Worm (Caenorhabditis elegans) whole organism, L4 larva: ENCODE measurements around the gene M02E1.1.

Source experiments
- F10B5.3 ChIP-seq: sonication (generic microtip); optimal IDR thresholded peaks from 2 replicates; lab custom pipeline; 2016; ENCODE audit warnings: mild to moderate bottlenecking, missing genetic modification characterization, missing compliant biosample characterization
- F37D6.2 ChIP-seq: sonication (generic microtip); optimal IDR thresholded peaks from 2 replicates; lab custom pipeline; 2016; ENCODE audit warnings: mild to moderate bottlenecking, missing genetic modification characterization, missing compliant biosample characterization
- Y5F2A.4 ChIP-seq: fragments of 200-800 bp; sonication (Bioruptor generic); optimal IDR thresholded peaks from 2 replicates; lab custom pipeline; 2018; ENCODE audit warnings: mild to moderate bottlenecking, missing genetic modification characterization, missing compliant biosample characterization
- Y75B8A.6 ChIP-seq: fragments of 200-800 bp; sonication (Bioruptor generic); IDR thresholded peaks from 2 replicates; pipeline ENCODE4 v1.3.6; 2022; ENCODE audit warnings: missing genetic modification reagents, missing genetic modification characterization, missing compliant biosample characterization
- ZK337.2 ChIP-seq: fragments of 200-800 bp; sonication (Bioruptor generic); IDR thresholded peaks from 2 replicates; pipeline ENCODE4 v1.3.6; 2022; ENCODE audit warnings: missing genetic modification reagents, missing genetic modification characterization, missing compliant biosample characterization
- aly-2 ChIP-seq: sonication (generic microtip); optimal IDR thresholded peaks from 2 replicates; lab custom pipeline; 2018; ENCODE audit warnings: missing biosample characterization, missing genetic modification characterization
- arid-1 ChIP-seq: fragments of 200-800 bp; sonication (Bioruptor generic); conservative IDR thresholded peaks from 2 replicates; pipeline ENCODE4 v1.3.6; 2022; ENCODE audit warnings: missing genetic modification reagents, missing genetic modification characterization, missing compliant biosample characterization
- ceh-20 ChIP-seq: fragments of 200-800 bp; sonication (Bioruptor generic); IDR thresholded peaks from 2 replicates; pipeline ENCODE4 v1.3.6; 2022; ENCODE audit warnings: missing genetic modification reagents, missing genetic modification characterization, missing compliant biosample characterization
- ceh-44 ChIP-seq: fragments of 200-800 bp; sonication (Bioruptor generic); IDR thresholded peaks from 2 replicates; pipeline ENCODE4 v1.3.6; 2022; ENCODE audit warnings: missing genetic modification reagents, missing genetic modification characterization, missing compliant biosample characterization
- ces-1 ChIP-seq: fragments of 150-350 bp; sonication (generic microtip); optimal IDR thresholded peaks from 4 replicates; lab custom pipeline; 2014; ENCODE audit warnings: missing biosample characterization, missing genetic modification reagents, missing genetic modification characterization
- ctbp-1 ChIP-seq: fragments of 200-800 bp; sonication (Bioruptor generic); IDR thresholded peaks from 2 replicates; pipeline ENCODE4 v1.3.6; 2022; ENCODE audit warnings: missing genetic modification reagents, missing genetic modification characterization, missing compliant biosample characterization
- daf-16 ChIP-seq, 3 experiments: sonication (generic microtip); optimal IDR thresholded peaks; 2 replicates each; lab custom pipeline; 2016 to 2017; ENCODE audit warnings: missing genetic modification characterization in 3 of 3, missing genetic modification reagents in 3 of 3, mild to moderate bottlenecking in 2 of 3, missing compliant biosample characterization in 2 of 3, missing biosample characterization in 1 of 3, moderate library complexity in 1 of 3
- dve-1 ChIP-seq: sonication (generic microtip); optimal IDR thresholded peaks from 2 replicates; lab custom pipeline; 2017; ENCODE audit warnings: antibody characterized with exemption, mild to moderate bottlenecking, missing genetic modification characterization, missing compliant biosample characterization; ENCODE audit not compliant: insufficient read depth
- egl-43 ChIP-seq: fragments of 200-800 bp; sonication (Bioruptor generic); IDR thresholded peaks from 2 replicates; pipeline ENCODE4 v1.3.6; 2022; ENCODE audit warnings: missing genetic modification reagents, missing genetic modification characterization, missing compliant biosample characterization
- fkh-10 ChIP-seq: fragments of 150-350 bp; optimal IDR thresholded peaks from 2 replicates; lab custom pipeline; 2014; ENCODE audit warnings: missing biosample characterization, missing genetic modification reagents, missing genetic modification characterization
- fos-1 ChIP-seq: fragments of 150-350 bp; optimal IDR thresholded peaks from 2 replicates; lab custom pipeline; 2014; ENCODE audit warnings: missing biosample characterization, missing genetic modification characterization
- hif-1 ChIP-seq, 2 experiments: sonication (generic microtip); optimal IDR thresholded peaks; 2 replicates each; lab custom pipeline; 2016 to 2017; ENCODE audit warnings: missing compliant biosample characterization in 2 of 2, missing genetic modification characterization in 2 of 2, missing genetic modification reagents in 2 of 2, missing genotype in 2 of 2, mild to moderate bottlenecking in 1 of 2
- hlh-30 ChIP-seq: sonication (generic microtip); optimal IDR thresholded peaks from 2 replicates; lab custom pipeline; 2017; ENCODE audit warnings: antibody characterized with exemption, mild to moderate bottlenecking, missing genetic modification characterization, missing compliant biosample characterization; ENCODE audit not compliant: insufficient read depth
- lim-7 ChIP-seq: fragments of 200-800 bp; sonication (Bioruptor generic); IDR thresholded peaks from 2 replicates; pipeline ENCODE4 v1.3.6; 2022; ENCODE audit warnings: missing genetic modification characterization, missing compliant biosample characterization
- lin-29 ChIP-seq: fragments of 200-800 bp; sonication (Bioruptor generic); IDR thresholded peaks from 2 replicates; pipeline ENCODE4 v1.3.6; 2022; ENCODE audit warnings: missing genetic modification reagents, missing genetic modification characterization, missing compliant biosample characterization
- mep-1 ChIP-seq: fragments of 150-350 bp; sonication (generic microtip); optimal IDR thresholded peaks from 3 replicates; lab custom pipeline; 2014; ENCODE audit warnings: missing biosample characterization, missing genetic modification characterization
- nhr-102 ChIP-seq: sonication (generic microtip); optimal IDR thresholded peaks from 2 replicates; lab custom pipeline; 2016; ENCODE audit warnings: mild to moderate bottlenecking, missing genetic modification characterization, moderate library complexity, missing compliant biosample characterization
- nhr-11 ChIP-seq: fragments of 150-350 bp; optimal IDR thresholded peaks from 2 replicates; lab custom pipeline; 2014; ENCODE audit warnings: missing biosample characterization, missing genetic modification characterization
- nhr-111 ChIP-seq: fragments of 200-800 bp; sonication (Bioruptor generic); optimal IDR thresholded peaks from 2 replicates; lab custom pipeline; 2018; ENCODE audit warnings: mild to moderate bottlenecking, missing genetic modification characterization, missing compliant biosample characterization
- nhr-28 ChIP-seq: fragments of 150-350 bp; optimal IDR thresholded peaks from 2 replicates; lab custom pipeline; 2014; ENCODE audit warnings: missing biosample characterization, missing genetic modification characterization
- nhr-41 ChIP-seq: fragments of 200-800 bp; sonication (Bioruptor generic); IDR thresholded peaks from 2 replicates; pipeline ENCODE4 v1.3.6; 2022; ENCODE audit warnings: missing genetic modification reagents, missing genetic modification characterization, missing compliant biosample characterization
- nhr-76 ChIP-seq: fragments of 150-350 bp; optimal IDR thresholded peaks from 2 replicates; lab custom pipeline; 2014; ENCODE audit warnings: missing biosample characterization, missing genetic modification characterization
- php-3 ChIP-seq: fragments of 200-800 bp; sonication (Bioruptor generic); IDR thresholded peaks from 2 replicates; pipeline ENCODE4 v1.3.6; 2022; ENCODE audit warnings: missing genetic modification reagents, missing genetic modification characterization, missing compliant biosample characterization
- pqm-1 ChIP-seq: sonication (generic microtip); optimal IDR thresholded peaks from 2 replicates; lab custom pipeline; 2017; ENCODE audit warnings: missing biosample characterization, missing genetic modification characterization
- spr-1 ChIP-seq: sonication (generic microtip); optimal IDR thresholded peaks from 2 replicates; lab custom pipeline; 2016; ENCODE audit warnings: mild to moderate bottlenecking, missing genetic modification characterization, missing compliant biosample characterization
- spr-3 ChIP-seq: fragments of 200-800 bp; sonication (Bioruptor generic); optimal IDR thresholded peaks from 2 replicates; lab custom pipeline; 2018; ENCODE audit warnings: mild to moderate bottlenecking, missing genetic modification characterization, missing compliant biosample characterization
- tag-97 ChIP-seq: fragments of 200-800 bp; sonication (Bioruptor generic); IDR thresholded peaks from 2 replicates; pipeline ENCODE4 v1.3.6; 2022; ENCODE audit warnings: missing genetic modification characterization, missing compliant biosample characterization
- unc-130 ChIP-seq: sonication (generic microtip); optimal IDR thresholded peaks from 2 replicates; lab custom pipeline; 2016; ENCODE audit warnings: missing genetic modification reagents, missing genetic modification characterization, missing compliant biosample characterization
- zfp-2 ChIP-seq: sonication (generic microtip); optimal IDR thresholded peaks from 2 replicates; lab custom pipeline; 2016; ENCODE audit warnings: mild to moderate bottlenecking, missing genetic modification characterization, missing compliant biosample characterization
- zip-11 ChIP-seq: fragments of 200-800 bp; sonication (Bioruptor generic); IDR thresholded peaks from 2 replicates; pipeline ENCODE4 v1.3.6; 2022; ENCODE audit warnings: missing genetic modification characterization, missing compliant biosample characterization
- ztf-11 ChIP-seq: fragments of 150-350 bp; optimal IDR thresholded peaks from 2 replicates; lab custom pipeline; 2014; ENCODE audit warnings: missing biosample characterization, missing genetic modification characterization

Gene M02E1.1

ce11 chrX:305057-305456, 20.9 kb upstream of the M02E1.1 start:
- peak; percentile 65 for TF ChIP-seq fkh-10
- no peak for TF ChIP-seq lim-7 (GFP tag; lab: Robert Waterston, UW)
- peak; percentile 79 for TF ChIP-seq ces-1 (GFP tag; lab: Kevin White, UChicago)

ce11 chrX:309076-309475, 16.8 kb upstream of the M02E1.1 start:
- TF ChIP-seq unc-130 (GFP tag; lab: Kevin White, UChicago) (no peak), ces-1 (GFP tag; lab: Kevin White, UChicago) (peak; percentile 52), fkh-10 (peak; percentile 43)

ce11 chrX:311211-311610, 14.7 kb upstream of the M02E1.1 start, which contains the start of gene nlp-64:
Gene nlp-64, minus strand, starts transcription at chrX:311311.
- TF ChIP-seq fos-1 (tag; lab: Kevin White, UChicago) (no peak), mep-1 (tag; lab: Kevin White, UChicago) (no peak), fkh-10 (no peak), spr-3 (GFP tag; lab: Kevin White, UChicago) (no peak), ceh-20 (GFP tag; lab: Robert Waterston, UW) (no peak), egl-43 (GFP tag; lab: Robert Waterston, UW) (no peak), Y5F2A.4 (no peak), nhr-111 (no peak), spr-1 (tag; lab: Kevin White, UChicago) (no peak), nhr-41 (GFP tag; lab: Robert Waterston, UW) (no peak), lin-29 (GFP tag; lab: Robert Waterston, UW) (no peak), dve-1 (tag; lab: Kevin White, UChicago) (no peak), ZK337.2 (no peak), nhr-11 (tag; lab: Kevin White, UChicago) (no peak), pqm-1 (tag; lab: Kevin White, UChicago) (no peak)
- TF ChIP-seq, all 104 proteins: peak for 0

- TF ChIP-seq Y75B8A.6 (GFP tag; lab: Robert Waterston, UW) = no peak
- no peak for TF ChIP-seq nhr-76 (tag; lab: Kevin White, UChicago)
- TF ChIP-seq daf-16 (GFP tag; optimal IDR thresholded peaks at IDR 0.05; lab: Kevin White, UChicago) = no peak
- TF ChIP-seq daf-16 (tag; optimal IDR thresholded peaks at IDR 0.05; lab: Kevin White, UChicago) = peak; percentile 95
- TF ChIP-seq F37D6.2 (tag; lab: Kevin White, UChicago) = no peak
- TF ChIP-seq hif-1 (tag; optimal IDR thresholded peaks at IDR 0.05; lab: Kevin White, UChicago) = no peak
- no peak for TF ChIP-seq aly-2
- no peak for TF ChIP-seq arid-1
- no peak for TF ChIP-seq zfp-2 (tag; lab: Kevin White, UChicago)
- TF ChIP-seq zip-11 (GFP tag; lab: Robert Waterston, UW) = no peak
- TF ChIP-seq ceh-44 (GFP tag; lab: Robert Waterston, UW) = no peak
- TF ChIP-seq nhr-28 (tag; lab: Kevin White, UChicago) = peak; percentile 62
- no peak for TF ChIP-seq ztf-11 (tag; lab: Kevin White, UChicago)
- no peak for TF ChIP-seq ctbp-1 (GFP tag; lab: Robert Waterston, UW)
- TF ChIP-seq php-3 (GFP tag; lab: Robert Waterston, UW) = 0 out of 2 replicates have a peak, but pooled peaks have one; percentile 16
- TF ChIP-seq hlh-30 (tag; lab: Kevin White, UChicago) = peak; percentile 3
- no peak for TF ChIP-seq nhr-102 (tag; lab: Kevin White, UChicago)
- TF ChIP-seq F10B5.3 (tag; lab: Kevin White, UChicago) = no peak
- no peak for TF ChIP-seq tag-97 (GFP tag; lab: Robert Waterston, UW)
- no peak for TF ChIP-seq fos-1 (tag; lab: Kevin White, UChicago)
- TF ChIP-seq, all 104 proteins: peak for 4
Observed at ce11 chrX:312238-312637, 13.7 kb upstream of the M02E1.1 start.
